Worm (Caenorhabditis elegans) whole organism, young adult: Measurements from ENCODE around the gene dct-18.

Experiments used
- B0261.1 ChIP-seq: sonication (generic microtip); optimal IDR thresholded peaks from 2 replicates; lab custom pipeline; 2016; ENCODE audit warnings: mild to moderate bottlenecking, missing genetic modification characterization, moderate library complexity, missing compliant biosample characterization
- C06A6.2 ChIP-seq: fragments of 200-800 bp; sonication (Bioruptor generic); conservative IDR thresholded peaks from 2 replicates; pipeline ENCODE4 v1.3.6; 2022; ENCODE audit warnings: missing genetic modification characterization, missing compliant biosample characterization
- F10E7.11 ChIP-seq: sonication (generic microtip); optimal IDR thresholded peaks from 2 replicates; lab custom pipeline; 2017; ENCODE audit warnings: mild to moderate bottlenecking, missing genetic modification characterization, moderate library complexity, missing compliant biosample characterization
- F52B5.7 ChIP-seq: sonication (generic microtip); optimal IDR thresholded peaks from 2 replicates; lab custom pipeline; 2016; ENCODE audit warnings: mild to moderate bottlenecking, missing genetic modification characterization, missing compliant biosample characterization
- ama-1 ChIP-seq, 3 experiments: fragments of 150-350 bp in 1 of 3; sonication (generic microtip) in 2 of 3; optimal IDR thresholded peaks; 2 replicates each; lab custom pipeline; 2014 to 2018; ENCODE audit warnings: missing biosample characterization in 2 of 3, missing genetic modification characterization in 2 of 3, missing genetic modification reagents in 2 of 3
- cebp-1 ChIP-seq, 2 experiments: fragments of 200-800 bp in 1 of 2; sonication (Bioruptor generic) in 1 of 2; sonication (generic microtip) in 1 of 2; IDR thresholded peaks in 1 of 2; optimal IDR thresholded peaks in 1 of 2; 2 replicates each; pipeline versions ENCODE4 v1.3.6 to Lab custom; 2017 to 2022; ENCODE audit warnings: missing compliant biosample characterization in 2 of 2, missing genetic modification characterization in 2 of 2, mild to moderate bottlenecking in 1 of 2, missing genetic modification reagents in 1 of 2, moderate library complexity in 1 of 2
- snpc-4 ChIP-seq, 5 experiments: fragments of 150-350 bp in 1 of 5; sonication (generic microtip) in 4 of 5; optimal IDR thresholded peaks; 2 replicates each; lab custom pipeline; 2014 to 2018; ENCODE audit warnings: missing genetic modification characterization in 5 of 5, missing biosample characterization in 3 of 5, antibody characterized with exemption in 2 of 5, mild to moderate bottlenecking in 2 of 5, missing compliant biosample characterization in 2 of 5, missing genotype in 2 of 5, moderate library complexity in 2 of 5, missing genetic modification reagents in 1 of 5
- unc-62 ChIP-seq: fragments of 150-350 bp; optimal IDR thresholded peaks from 2 replicates; lab custom pipeline; 2014; ENCODE audit warnings: missing biosample characterization, missing genetic modification reagents, missing genetic modification characterization
- ztf-18 ChIP-seq: sonication (generic microtip); optimal IDR thresholded peaks from 2 replicates; lab custom pipeline; 2016; ENCODE audit warnings: missing genotype, mild to moderate bottlenecking, missing genetic modification characterization, missing compliant biosample characterization

DNA sequence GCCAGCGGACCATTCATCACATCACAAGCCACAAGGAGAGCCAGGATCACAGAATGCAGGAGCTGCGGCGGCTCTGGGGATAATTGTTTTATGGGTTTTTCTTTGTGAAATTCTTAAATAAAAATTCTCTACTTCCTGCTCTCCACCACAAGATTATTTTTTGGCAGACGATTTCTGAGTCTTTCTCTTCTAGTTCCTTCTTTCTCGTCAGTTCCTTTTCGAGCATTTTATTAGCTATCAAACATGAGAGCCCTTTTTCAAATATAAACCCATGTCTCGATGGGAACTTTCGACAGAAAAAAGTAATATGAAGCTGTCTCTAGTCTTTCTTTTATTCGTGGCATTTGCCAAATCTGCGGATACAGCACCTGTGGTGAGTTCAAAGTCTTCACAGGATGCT is 43.2 kb upstream of the dct-18 start, which contains the start of gene F35C5.3:
- TF ChIP-seq ztf-18 (tag; lab: Kevin White, UChicago), result no peak
- no peak for TF ChIP-seq snpc-4 (GFP tag; optimal IDR thresholded peaks at IDR 0.05; lab: Kevin White, UChicago)
- no peak for TF ChIP-seq snpc-4 (tag; optimal IDR thresholded peaks at IDR 0.05; lab: Kevin White, UChicago)
- no peak for TF ChIP-seq B0261.1 (tag; lab: Kevin White, UChicago)
- TF ChIP-seq ama-1 (optimal IDR thresholded peaks at IDR 0.05; lab: Kevin White, UChicago), result no peak
- TF ChIP-seq ama-1 (GFP tag; optimal IDR thresholded peaks at IDR 0.05; lab: Kevin White, UChicago), result no peak
- TF ChIP-seq C06A6.2 (GFP tag; lab: Robert Waterston, UW), result no peak
- TF ChIP-seq cebp-1 (GFP tag; IDR thresholded peaks at IDR 0.05; lab: Robert Waterston, UW), result no peak
- TF ChIP-seq cebp-1 (tag; optimal IDR thresholded peaks at IDR 0.05; lab: Kevin White, UChicago), result no peak
- no peak for TF ChIP-seq unc-62 (GFP tag; lab: Kevin White, UChicago)
- no peak for TF ChIP-seq F52B5.7 (tag; lab: Kevin White, UChicago)
- no peak for TF ChIP-seq F10E7.11 (tag; lab: Kevin White, UChicago)
